Worm (Caenorhabditis elegans): Measurements from ENCODE around the gene glit-1.
A peak's percentile ranks its signal among the peaks of the same experiment; 100 is the strongest.

glit-1 gene

DNA sequence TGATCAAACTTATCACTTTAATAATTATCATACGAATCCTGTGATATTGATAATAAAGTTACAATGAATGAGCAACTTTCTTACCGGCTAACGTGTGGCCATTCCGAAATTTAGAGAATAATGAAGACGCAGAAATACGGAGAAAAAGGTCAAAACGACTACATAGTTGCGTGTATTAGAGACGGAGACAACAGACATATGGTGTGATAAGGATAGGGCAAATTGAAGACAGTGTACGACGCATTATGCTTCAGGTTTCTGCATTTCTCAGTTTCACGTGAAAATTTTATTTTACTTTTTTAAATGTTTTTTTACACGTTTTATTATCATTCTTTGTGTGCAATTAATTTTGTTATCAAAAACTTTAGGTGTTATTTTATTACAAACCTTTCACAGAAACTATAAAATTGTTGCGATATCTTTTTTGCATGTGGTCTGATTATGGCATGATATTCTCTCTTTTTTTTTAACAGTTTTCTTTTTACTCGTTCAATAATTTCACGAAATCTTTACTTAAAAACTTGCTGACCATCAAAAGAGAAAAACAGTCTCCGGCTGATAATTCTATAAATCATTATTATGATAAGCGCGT is 38.8 kb upstream of the glit-1 start, which contains the start of gene tmem-135:
tmem-135 (plus strand) TSS at position 542 of the 592 bp plus-strand sequence.
- TF ChIP-seq tbx-2 (tag; optimal IDR thresholded peaks at IDR 0.05) (no peak), elt-3 (tag; optimal IDR thresholded peaks at IDR 0.05) (peak in 1 of 6 experiments; percentile 36), sox-4 (tag; optimal IDR thresholded peaks at IDR 0.05) (no peak), pqm-1 (tag; optimal IDR thresholded peaks at IDR 0.05) (no peak), nhr-20 (tag; optimal IDR thresholded peaks at IDR 0.05) (peak; percentile 8), lin-35 (GFP tag; optimal IDR thresholded peaks at IDR 0.05) (peak in 1 of 2 experiments; percentile 34), unc-30 (tag; optimal IDR thresholded peaks at IDR 0.05) (no peak), lin-14 (GFP tag; optimal IDR thresholded peaks at IDR 0.05) (peak; percentile 3), Y116A8C.19 (tag; optimal IDR thresholded peaks at IDR 0.05; ENCODE audit: borderline replicate concordance) (no peak), nhr-76 (tag; optimal IDR thresholded peaks at IDR 0.05) (no peak), nhr-12 (tag; optimal IDR thresholded peaks at IDR 0.05) (no peak), elt-2 (tag; optimal IDR thresholded peaks at IDR 0.05) (peak; percentile 49), nhr-84 (tag; optimal IDR thresholded peaks at IDR 0.05) (no peak), ceh-82 (tag; optimal IDR thresholded peaks at IDR 0.05) (no peak), aha-1 (tag; optimal IDR thresholded peaks at IDR 0.05) (no peak)

DNA sequence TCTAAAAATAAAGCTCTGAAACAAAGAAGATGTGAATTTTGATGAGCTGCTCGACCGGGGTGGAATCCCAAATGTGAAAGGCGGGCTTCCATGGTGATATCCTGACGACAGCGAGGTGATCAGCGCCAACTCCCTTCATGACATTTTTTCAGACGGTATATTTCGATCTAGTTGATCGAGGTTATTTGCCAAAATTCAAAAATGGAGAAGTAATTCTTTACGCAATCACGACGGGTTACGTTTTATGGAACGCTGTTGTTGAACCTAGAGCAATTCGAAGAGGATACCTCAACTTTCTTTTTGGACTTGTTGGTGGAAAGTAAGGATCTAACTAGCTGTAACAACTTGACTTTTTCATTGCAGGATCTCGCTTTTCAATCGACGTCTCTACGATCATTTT is 35.4 kb upstream of the glit-1 start:
- TF ChIP-seq skn-1 (tag; optimal IDR thresholded peaks at IDR 0.05), result no peak

DNA sequence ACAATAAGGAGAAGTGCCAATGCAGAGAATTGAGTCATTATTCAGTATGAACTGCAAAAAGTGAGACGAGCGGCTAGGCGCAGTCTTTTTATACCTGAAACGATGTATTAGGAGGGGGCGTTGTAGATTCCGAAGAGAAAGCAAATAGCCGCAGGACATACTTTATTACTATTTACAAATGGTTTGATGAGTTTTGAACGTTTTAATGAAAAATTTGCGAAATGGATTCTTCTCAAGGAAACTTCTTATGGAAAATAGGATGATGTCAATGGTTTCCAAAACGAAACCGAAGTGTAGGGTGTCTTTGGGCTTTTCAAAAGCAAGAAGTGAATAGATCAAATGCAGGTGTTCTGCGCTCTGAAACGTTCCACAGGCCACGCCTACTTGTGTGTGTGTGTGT is 34.0 kb upstream of the glit-1 start, which contains the start of gene flp-11:
flp-11 (minus strand) TSS at position 101 of the 400 bp plus-strand sequence.
- TF ChIP-seq mab-9 (GFP tag; IDR thresholded peaks at IDR 0.05) (no peak), zip-4 (GFP tag; optimal IDR thresholded peaks at IDR 0.05) (no peak), lsy-2 (tag; optimal IDR thresholded peaks at IDR 0.05) (no peak), hpl-2 (GFP tag; optimal IDR thresholded peaks at IDR 0.05) (no peak), unc-30 (tag; optimal IDR thresholded peaks at IDR 0.05) (no peak), alr-1 (tag; optimal IDR thresholded peaks at IDR 0.05; ENCODE audit: borderline replicate concordance) (no peak), efl-1 (optimal IDR thresholded peaks at IDR 0.05) (no peak), efl-1 (GFP tag; optimal IDR thresholded peaks at IDR 0.05 in 1 of 2) (no peak), mdl-1 (tag; optimal IDR thresholded peaks at IDR 0.05) (no peak), C16A3.4 (tag; optimal IDR thresholded peaks at IDR 0.05) (no peak)

DNA sequence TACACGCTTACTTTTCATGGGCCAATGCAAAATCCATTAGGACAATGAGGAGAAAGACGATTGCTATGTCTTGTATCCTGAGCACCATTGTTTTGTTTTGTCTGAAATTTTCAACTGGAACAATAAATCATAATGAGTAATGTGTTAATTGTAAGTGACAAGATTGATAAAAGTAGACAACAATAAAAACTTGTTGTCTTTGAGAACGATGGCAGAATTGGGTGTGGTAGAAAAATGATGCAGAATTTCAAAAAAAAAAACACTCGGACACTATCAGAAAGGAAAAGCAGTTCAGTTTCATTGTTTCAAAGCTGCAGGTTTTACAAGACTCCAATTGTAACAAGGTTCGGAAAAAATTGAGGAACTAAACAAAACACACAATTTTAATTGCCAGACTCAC is 29.5 kb upstream of the glit-1 start, which contains the start of gene K02G10.15:
K02G10.15 (minus strand) TSS at position 101 of the 400 bp plus-strand sequence.
- TF ChIP-seq grh-1 (GFP tag; IDR thresholded peaks at IDR 0.05) (no peak), ces-1 (GFP tag; optimal IDR thresholded peaks at IDR 0.05) (no peak), sup-37 (GFP tag; optimal IDR thresholded peaks at IDR 0.05) (no peak), lin-39 (tag; optimal IDR thresholded peaks at IDR 0.05) (no peak), ama-1 (optimal IDR thresholded peaks at IDR 0.05) (no peak), lin-14 (GFP tag; optimal IDR thresholded peaks at IDR 0.05) (no peak), nhr-28 (tag; optimal IDR thresholded peaks at IDR 0.05) (no peak), lin-35 (GFP tag; optimal IDR thresholded peaks at IDR 0.05) (no peak), sptf-1 (tag; optimal IDR thresholded peaks at IDR 0.05) (no peak), nhr-19 (GFP tag; conservative IDR thresholded peaks at IDR 0.05) (no peak), egl-13 (tag; optimal IDR thresholded peaks at IDR 0.05) (no peak), egl-27 (tag; optimal IDR thresholded peaks at IDR 0.05) (no peak), fkh-8 (tag; optimal IDR thresholded peaks at IDR 0.05) (no peak), nhr-20 (tag; optimal IDR thresholded peaks at IDR 0.05) (no peak), mef-2 (tag; optimal IDR thresholded peaks at IDR 0.05) (no peak)

Measured in whole organism, L1 larva.